Worm (Caenorhabditis elegans): ENCODE measurements around the gene T25B9.2.

ce11 chrIV:10706090-10706489 lies 45.5 kb downstream of the T25B9.2 start, which contains the start of gene R102.6:
- no peak for TF ChIP-seq ets-7 (tag; optimal IDR thresholded peaks at IDR 0.05)
- TF ChIP-seq F13C5.2 (tag; optimal IDR thresholded peaks at IDR 0.05): no peak
- no peak for TF ChIP-seq hnd-1 (tag; optimal IDR thresholded peaks at IDR 0.05)
- no peak for TF ChIP-seq B0310.2 (tag; optimal IDR thresholded peaks at IDR 0.05)
- no peak for TF ChIP-seq ama-1 (optimal IDR thresholded peaks at IDR 0.05)
- no peak for TF ChIP-seq flt-1 (GFP tag; IDR thresholded peaks at IDR 0.05)
- TF ChIP-seq pes-1 (GFP tag; IDR thresholded peaks at IDR 0.05): no peak
- TF ChIP-seq aly-1 (tag; optimal IDR thresholded peaks at IDR 0.05): no peak

Data from whole organism, early embryonic.